Worm (Caenorhabditis elegans): ENCODE measurements around the gene F28H7.8.

F28H7.8 gene

DNA sequence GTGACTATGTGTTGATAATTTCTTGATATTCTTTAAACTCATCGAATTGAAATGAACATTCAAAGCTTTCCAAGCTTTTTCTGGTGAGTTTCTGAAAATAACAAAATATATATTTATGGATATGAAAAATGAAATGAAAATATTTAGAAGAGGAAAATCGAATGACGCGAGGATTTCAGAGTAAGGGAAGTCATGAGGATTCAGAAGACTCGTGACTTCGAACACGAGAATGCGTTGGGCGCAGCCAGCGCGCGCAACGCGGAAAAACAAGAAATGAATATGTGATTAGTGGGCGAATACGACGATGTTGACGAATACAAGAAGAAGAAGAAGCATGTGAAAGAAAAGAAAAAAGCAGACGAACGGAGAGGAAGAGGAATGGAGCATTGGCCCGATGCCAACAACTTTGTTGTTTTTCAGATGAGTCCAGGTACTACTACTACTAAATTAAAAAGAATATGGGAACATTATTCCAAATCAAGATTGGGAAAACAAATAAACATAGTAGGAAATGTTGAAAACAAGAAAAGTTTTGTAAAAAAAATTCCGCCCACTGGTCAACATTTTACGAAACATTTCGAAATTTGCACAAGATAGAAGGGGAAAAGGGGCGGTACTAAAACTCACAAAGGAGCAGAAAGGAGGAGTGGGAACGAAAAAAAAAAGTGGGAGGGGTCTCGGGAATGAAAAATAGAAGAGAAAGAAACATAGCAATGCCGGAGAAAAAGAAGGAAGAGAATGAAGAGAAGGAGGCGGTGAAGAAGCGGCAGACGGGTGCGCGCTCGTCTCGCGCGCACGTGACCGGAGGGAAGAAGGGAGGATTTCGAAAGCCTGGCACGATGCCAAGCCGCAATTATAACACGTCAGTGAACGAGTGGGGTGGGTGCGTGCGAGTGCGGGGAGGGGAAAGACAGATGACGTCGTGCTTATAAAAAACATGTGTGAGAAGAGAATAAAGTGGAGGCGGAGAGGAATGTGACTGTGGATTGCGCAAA lies 43.3 kb upstream of the F28H7.8 start:
- TF ChIP-seq F49E8.2 (tag; optimal IDR thresholded peaks at IDR 0.05; ENCODE audit: insufficient read depth) (no peak), gei-17 (GFP tag; optimal IDR thresholded peaks at IDR 0.05) (peak; percentile 74), ztf-6 (GFP tag; IDR thresholded peaks at IDR 0.05) (peak; percentile 74; the same call in 1 of the 2 replicates), snpc-4 (GFP tag; optimal IDR thresholded peaks at IDR 0.05) (peak; percentile 83), snpc-4 (tag; optimal IDR thresholded peaks at IDR 0.05) (peak; percentile 83 to 86 (median 84)), ztf-26 (tag; optimal IDR thresholded peaks at IDR 0.05) (peak; percentile 82), hrde-1 (tag; optimal IDR thresholded peaks at IDR 0.05; ENCODE audit: borderline replicate concordance) (no peak), attf-6 (GFP tag; IDR thresholded peaks at IDR 0.05) (no peak), Y79H2A.3 (GFP tag; conservative IDR thresholded peaks at IDR 0.05) (0 out of 2 replicates have a peak, but pooled peaks have one; percentile 53), ceh-79 (tag; optimal IDR thresholded peaks at IDR 0.05) (no peak), nfyb-1 (GFP tag; IDR thresholded peaks at IDR 0.05) (peak; percentile 91), ekl-4 (GFP tag; IDR thresholded peaks at IDR 0.05) (peak; percentile 84), snpc-1.3 (tag; optimal IDR thresholded peaks at IDR 0.05; ENCODE audit: insufficient read depth) (no peak), mxl-1 (tag; optimal IDR thresholded peaks at IDR 0.05) (peak; percentile 45), unc-130 (GFP tag; optimal IDR thresholded peaks at IDR 0.05) (no peak), aptf-2 (GFP tag; conservative IDR thresholded peaks at IDR 0.05) (no peak), lag-1 (GFP tag; IDR thresholded peaks at IDR 0.05) (0 out of 2 replicates have a peak, but pooled peaks have one; percentile 14), athp-1 (tag; optimal IDR thresholded peaks at IDR 0.05) (no peak), lin-35 (GFP tag; optimal IDR thresholded peaks at IDR 0.05) (peak in 1 of 3 experiments; percentile 85), atf-7 (tag; optimal IDR thresholded peaks at IDR 0.05) (peak; percentile 92), lin-40 (tag; optimal IDR thresholded peaks at IDR 0.05) (peak; percentile 78), Y56A3A.18 (GFP tag; IDR thresholded peaks at IDR 0.05) (0 out of 2 replicates have a peak, but pooled peaks have one; percentile 18), Y67H2A.10 (GFP tag; conservative IDR thresholded peaks at IDR 0.05) (0 out of 2 replicates have a peak, but pooled peaks have one; percentile 13), ztf-18 (tag; optimal IDR thresholded peaks at IDR 0.05) (peak; percentile 12), cebp-1 (GFP tag; IDR thresholded peaks at IDR 0.05) (peak; percentile 96), cebp-1 (tag; optimal IDR thresholded peaks at IDR 0.05) (peak; percentile 99), T07F8.4 (tag; optimal IDR thresholded peaks at IDR 0.05) (no peak), pha-4 (tag; optimal IDR thresholded peaks at IDR 0.05) (no peak), ceh-27 (GFP tag; optimal IDR thresholded peaks at IDR 0.05) (peak; percentile 95), nhr-90 (tag; optimal IDR thresholded peaks at IDR 0.05) (no peak), ccch-3 (GFP tag; optimal IDR thresholded peaks at IDR 0.05) (no peak), F57A8.1 (GFP tag; optimal IDR thresholded peaks at IDR 0.05) (no peak), rpc-1 (optimal IDR thresholded peaks at IDR 0.05) (no peak), rpc-1 (tag; optimal IDR thresholded peaks at IDR 0.05) (no peak), B0336.3 (GFP tag; IDR thresholded peaks at IDR 0.05) (peak; percentile 92), C06A6.2 (GFP tag; conservative IDR thresholded peaks at IDR 0.05) (peak; percentile 93), lin-54 (GFP tag; optimal IDR thresholded peaks at IDR 0.05) (peak; percentile 30), attf-3 (GFP tag; conservative IDR thresholded peaks at IDR 0.05) (0 out of 2 replicates have a peak, but pooled peaks have one; percentile 43), mes-4 (tag; optimal IDR thresholded peaks at IDR 0.05) (no peak), unc-62 (GFP tag; optimal IDR thresholded peaks at IDR 0.05) (peak; percentile 68), nhr-179 (tag; optimal IDR thresholded peaks at IDR 0.05) (no peak), hsf-1 (GFP tag; IDR thresholded peaks at IDR 0.05) (0 out of 2 replicates have a peak, but pooled peaks have one; percentile 38), Y95B8A.8 (GFP tag; IDR thresholded peaks at IDR 0.05) (peak; percentile 57; the same call in 1 of the 2 replicates), F22D6.2 (tag; optimal IDR thresholded peaks at IDR 0.05) (peak; percentile 56), aptf-3 (GFP tag; IDR thresholded peaks at IDR 0.05) (no peak), efl-1 (GFP tag; optimal IDR thresholded peaks at IDR 0.05) (no peak), cebp-2 (GFP tag; IDR thresholded peaks at IDR 0.05) (no peak)
